Fruit fly (Drosophila melanogaster): ENCODE measurements around the gene CG13305.
A peak's percentile ranks its signal among the peaks of the same experiment; 100 is the strongest.

The CG13305 gene

dm6 chr3L:8616935-8617334 is 29.7 kb downstream of the CG13305 start, which contains the start of gene S-Lap1:
S-Lap1 (plus strand) TSS chr3L:8617235.
- TF ChIP-seq pzg (GFP tag; optimal IDR thresholded peaks at IDR 0.05) = no peak
- no peak for TF ChIP-seq Nf-YA (GFP tag; IDR thresholded peaks at IDR 0.05)
- TF ChIP-seq CG33213 (GFP tag; optimal IDR thresholded peaks at IDR 0.05) = no peak
- no peak for TF ChIP-seq trh (GFP tag; optimal IDR thresholded peaks at IDR 0.05)
- no peak for TF ChIP-seq dysf (GFP tag; IDR thresholded peaks at IDR 0.05)

- TF ChIP-seq lilli (GFP tag; optimal IDR thresholded peaks at IDR 0.05) (no peak), Drgx (GFP tag; IDR thresholded peaks at IDR 0.05) (peak; percentile 40; the same call in 1 of the 2 replicates)
These were observed 39.2 kb downstream of the CG13305 start for dm6 chr3L:8607449-8607848.

- TF ChIP-seq Scr (GFP tag; IDR thresholded peaks at IDR 0.05; ENCODE audit: partially characterized antibody) = peak; percentile 54
- TF ChIP-seq Myb (GFP tag; optimal IDR thresholded peaks at IDR 0.05) = peak; percentile 71
- TF ChIP-seq seq (GFP tag; IDR thresholded peaks at IDR 0.05) = peak; percentile 33; the same call in 1 of the 2 replicates
- TF ChIP-seq abd-A (tag; optimal IDR thresholded peaks at IDR 0.05) = no peak
- peak; percentile 36 for TF ChIP-seq Hr3 (GFP tag; optimal IDR thresholded peaks at IDR 0.05)
- peak; percentile 99 for TF ChIP-seq MBD-R2 (GFP tag; IDR thresholded peaks at IDR 0.05)
- no peak for TF ChIP-seq dimm (GFP tag; IDR thresholded peaks at IDR 0.05)
- no peak for TF ChIP-seq fd64A (GFP tag; optimal IDR thresholded peaks at IDR 0.05)
- TF ChIP-seq CG9437 (GFP tag; optimal IDR thresholded peaks at IDR 0.05) = peak; percentile 11
- no peak; the same call in 1 of the 2 replicates for TF ChIP-seq sna (GFP tag; IDR thresholded peaks at IDR 0.05; ENCODE audit: partially characterized antibody)
- TF ChIP-seq CG17385 (GFP tag; optimal IDR thresholded peaks at IDR 0.05) = peak; percentile 39
- peak; percentile 58 for TF ChIP-seq ranshi (GFP tag; IDR thresholded peaks at IDR 0.05)
- no peak for TF ChIP-seq Camta (GFP tag; optimal IDR thresholded peaks at IDR 0.05)
- TF ChIP-seq Dip3 (GFP tag; optimal IDR thresholded peaks at IDR 0.05) = peak; percentile 32
- no peak for TF ChIP-seq sc (optimal IDR thresholded peaks at IDR 0.05)
- no peak for TF ChIP-seq sc (GFP tag; optimal IDR thresholded peaks at IDR 0.05)
- TF ChIP-seq ewg (GFP tag; optimal IDR thresholded peaks at IDR 0.05) = peak; percentile 36
- TF ChIP-seq gem (tag; optimal IDR thresholded peaks at IDR 0.05) = peak; percentile 72
- TF ChIP-seq HHEX (GFP tag; optimal IDR thresholded peaks at IDR 0.05) = no peak
- TF ChIP-seq croc (GFP tag; conservative IDR thresholded peaks at IDR 0.05) = no peak
- TF ChIP-seq CG34422 (GFP tag; IDR thresholded peaks at IDR 0.05) = peak; percentile 51; the same call in 1 of the 3 replicates
- TF ChIP-seq NfI (GFP tag; optimal IDR thresholded peaks at IDR 0.05) = peak; percentile 12
- TF ChIP-seq CG7963 (GFP tag; IDR thresholded peaks at IDR 0.05; ENCODE audit: partially characterized antibody) = no peak
- TF ChIP-seq jigr1 (GFP tag; IDR thresholded peaks at IDR 0.05) = no peak
- peak; percentile 5; the same call in 1 of the 2 replicates for TF ChIP-seq CG32772 (GFP tag; IDR thresholded peaks at IDR 0.05)
- peak; percentile 63 for TF ChIP-seq oc (tag; optimal IDR thresholded peaks at IDR 0.05)
- TF ChIP-seq ara (GFP tag; IDR thresholded peaks at IDR 0.05) = no peak
- peak; percentile 89 to 98 for TF ChIP-seq crp (GFP tag; optimal IDR thresholded peaks at IDR 0.05)
- TF ChIP-seq CG14667 (GFP tag; IDR thresholded peaks at IDR 0.05) = no peak
- no peak for TF ChIP-seq CG10274 (GFP tag; optimal IDR thresholded peaks at IDR 0.05)
- no peak for TF ChIP-seq Hmx (GFP tag; optimal IDR thresholded peaks at IDR 0.05)
- peak; percentile 51; the same call in 1 of the 2 replicates for TF ChIP-seq wdn (GFP tag; IDR thresholded peaks at IDR 0.05)
- TF ChIP-seq BEAF-32 (GFP tag; optimal IDR thresholded peaks at IDR 0.05) = peak; percentile 73
- peak; percentile 19 for TF ChIP-seq fd3F (GFP tag; optimal IDR thresholded peaks at IDR 0.05)
- peak; percentile 57 for TF ChIP-seq Hmr (GFP tag; optimal IDR thresholded peaks at IDR 0.05)
- no peak for TF ChIP-seq sens-2 (GFP tag; IDR thresholded peaks at IDR 0.05)
- no peak for TF ChIP-seq CG4282 (GFP tag; optimal IDR thresholded peaks at IDR 0.05)
- peak; percentile 25 for TF ChIP-seq CG18599 (GFP tag; optimal IDR thresholded peaks at IDR 0.05)
- TF ChIP-seq CG12769 (tag; optimal IDR thresholded peaks at IDR 0.05) = peak; percentile 14
These were observed 42.5 kb downstream of the CG13305 start, which contains the start of the genes CG5989 and CG6282 for dm6 chr3L:8603880-8604692. CG5989 (minus strand) TSS chr3L:8604149. CG6282 (plus strand) TSS chr3L:8604657.
